Worm (Caenorhabditis elegans): ENCODE results near the gene nhr-40.

DNA sequence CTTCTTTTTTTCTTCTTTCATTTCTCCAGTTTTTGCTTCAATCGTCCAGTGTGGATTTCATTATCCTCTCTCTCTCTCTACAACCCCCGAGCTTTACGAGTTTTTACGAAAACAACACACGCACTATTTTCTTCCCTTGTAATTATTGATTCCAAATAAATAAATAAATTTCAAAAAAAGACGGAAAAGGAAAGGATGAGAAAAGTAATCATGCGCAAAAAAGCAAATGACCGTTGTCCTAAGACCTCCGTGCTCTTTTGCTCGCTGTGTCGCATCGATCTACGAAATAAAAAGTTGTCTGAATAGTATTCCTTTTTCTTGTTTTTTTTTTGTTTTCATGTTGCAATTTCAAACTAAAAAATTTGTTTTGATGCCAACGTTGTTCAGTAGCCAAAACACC lies 43.1 kb upstream of the nhr-40 start:
- TF ChIP-seq madf-2 (tag; optimal IDR thresholded peaks at IDR 0.05), result no peak
- no peak for TF ChIP-seq ceh-9 (tag; optimal IDR thresholded peaks at IDR 0.05)
- no peak for TF ChIP-seq ama-1 (optimal IDR thresholded peaks at IDR 0.05)

Data from whole organism, late embryonic.